Fruit fly (Drosophila melanogaster) whole organism, larva: ENCODE data around the gene CG14710.

Experiments used
- noc ChIP-seq: fragments of 200-800 bp; sonication (Bioruptor generic); optimal IDR thresholded peaks from 3 replicates; lab custom pipeline; 2019; ENCODE audit warnings: missing biosample characterization, mild to moderate bottlenecking, missing genetic modification characterization, moderate library complexity

CG14710 gene

dm6 chr3R:11615415-11616104, 4.3 kb upstream of the CG14710 start:
- TF ChIP-seq noc (tag; lab: Kevin White, UChicago): no peak

dm6 chr3R:11616219-11616618, 3.7 kb upstream of the CG14710 start:
- TF ChIP-seq noc (tag; lab: Kevin White, UChicago): no peak

- no peak for TF ChIP-seq noc (tag; lab: Kevin White, UChicago)
Observed at dm6 chr3R:11617363-11617762, 2.5 kb upstream of the CG14710 start.

- TF ChIP-seq noc (tag; lab: Kevin White, UChicago): no peak
Observed at dm6 chr3R:11617849-11618248, 2.0 kb upstream of the CG14710 start.

- TF ChIP-seq noc (tag; lab: Kevin White, UChicago): no peak
Observed at dm6 chr3R:11618879-11619278, 1.0 kb upstream of the CG14710 start.

- TF ChIP-seq noc (tag; lab: Kevin White, UChicago): no peak
Observed at dm6 chr3R:11623025-11623424, 3.1 kb downstream of the CG14710 start, which contains the start of gene CG14711. CG14711 (plus strand) TSS chr3R:11623339.

- no peak for TF ChIP-seq noc (tag; lab: Kevin White, UChicago)
Observed at dm6 chr3R:11625544-11625943, 5.7 kb downstream of the CG14710 start, which contains the start of gene Zaf1. Zaf1 (minus strand) TSS chr3R:11625644.

- TF ChIP-seq noc (tag; lab: Kevin White, UChicago): no peak
Observed at dm6 chr3R:11626571-11626970, 6.7 kb downstream of the CG14710 start, which contains the start of the genes CG6813 and CG18764. CG6813 (minus strand) TSS chr3R:11626638. CG18764 (plus strand) TSS chr3R:11626889.

- TF ChIP-seq noc (tag; lab: Kevin White, UChicago): no peak
Observed at dm6 chr3R:11628416-11629041, 8.6 kb downstream of the CG14710 start, which contains the start of gene CG14712. CG14712 (plus strand) TSS chr3R:11628759.

- no peak for TF ChIP-seq noc (tag; lab: Kevin White, UChicago)
Observed at dm6 chr3R:11637586-11637985, 17.7 kb downstream of the CG14710 start.

dm6 chr3R:11639946-11640588, 20.2 kb downstream of the CG14710 start:
- peak; percentile 3 for TF ChIP-seq noc (tag; lab: Kevin White, UChicago)

- TF ChIP-seq noc (tag; lab: Kevin White, UChicago): no peak
Observed at dm6 chr3R:11646826-11647225, 26.9 kb downstream of the CG14710 start.

- TF ChIP-seq noc (tag; lab: Kevin White, UChicago): no peak
Observed at dm6 chr3R:11648356-11649355, 28.8 kb downstream of the CG14710 start.

- peak; percentile 97 for TF ChIP-seq noc (tag; lab: Kevin White, UChicago)
Observed at dm6 chr3R:11649449-11649848, 29.6 kb downstream of the CG14710 start.
